Worm (Caenorhabditis elegans) whole organism, L4 larva: ENCODE data around the gene set-15.

Experiments used
- egl-27 ChIP-seq: sonication (generic microtip); optimal IDR thresholded peaks from 3 replicates; lab custom pipeline; 2017; ENCODE audit warnings: missing biosample characterization, missing genetic modification reagents, missing genetic modification characterization
- snpc-4 ChIP-seq: fragments of 150-350 bp; optimal IDR thresholded peaks from 2 replicates; lab custom pipeline; 2014; ENCODE audit warnings: missing biosample characterization, missing genetic modification characterization

- TF ChIP-seq egl-27 (no peak), snpc-4 (tag; lab: Kevin White, UChicago) (no peak)
Observed at ce11 chrIV:4749155-4749554, 30.9 kb downstream of the set-15 start.
